Worm (Caenorhabditis elegans): ENCODE measurements around the gene nlp-36.

nlp-36 gene

ce11 chrIII:9511055-9511520, 22.6 kb downstream of the nlp-36 start, which contains the start of gene F55H2.5:
Gene F55H2.5, plus strand, starts transcription at chrIII:9511470.
- no peak for TF ChIP-seq Y53G8AR.9 (GFP tag; conservative IDR thresholded peaks at IDR 0.05)
- no peak for TF ChIP-seq ztf-25 (GFP tag; IDR thresholded peaks at IDR 0.05)
- TF ChIP-seq hmg-1.2 (GFP tag; IDR thresholded peaks at IDR 0.05), result peak; percentile 14; the same call in 1 of the 2 replicates

ce11 chrIII:9511660-9512059, 23.1 kb downstream of the nlp-36 start:
- TF ChIP-seq ztf-25 (GFP tag; IDR thresholded peaks at IDR 0.05) (no peak), lag-1 (GFP tag; IDR thresholded peaks at IDR 0.05) (no peak), Y53F4B.3 (GFP tag; IDR thresholded peaks at IDR 0.05) (no peak), unc-130 (GFP tag; optimal IDR thresholded peaks at IDR 0.05) (no peak), ekl-4 (GFP tag; IDR thresholded peaks at IDR 0.05) (no peak; the same call in 1 of the 2 replicates), Y79H2A.3 (GFP tag; conservative IDR thresholded peaks at IDR 0.05) (no peak), madf-8 (GFP tag; conservative IDR thresholded peaks at IDR 0.05) (no peak)

ce11 chrIII:9513006-9513405, 24.5 kb downstream of the nlp-36 start:
- TF ChIP-seq B0261.1 (tag; optimal IDR thresholded peaks at IDR 0.05) (no peak), B0035.1 (tag; optimal IDR thresholded peaks at IDR 0.05) (no peak), let-607 (tag; optimal IDR thresholded peaks at IDR 0.05) (no peak), snpc-4 (GFP tag; optimal IDR thresholded peaks at IDR 0.05) (no peak), snpc-4 (tag; optimal IDR thresholded peaks at IDR 0.05) (no peak), efl-1 (GFP tag; optimal IDR thresholded peaks at IDR 0.05) (no peak), Y79H2A.3 (GFP tag; conservative IDR thresholded peaks at IDR 0.05) (0 out of 2 replicates have a peak, but pooled peaks have one; percentile 29), unc-130 (GFP tag; optimal IDR thresholded peaks at IDR 0.05) (no peak), ztf-26 (tag; optimal IDR thresholded peaks at IDR 0.05) (no peak), ceh-100 (GFP tag; IDR thresholded peaks at IDR 0.05) (no peak), him-1 (tag; optimal IDR thresholded peaks at IDR 0.05) (peak; percentile 92), egl-18 (GFP tag; IDR thresholded peaks at IDR 0.05) (no peak), ceh-40 (GFP tag; IDR thresholded peaks at IDR 0.05) (no peak), somi-1 (GFP tag; optimal IDR thresholded peaks at IDR 0.05) (no peak), F23B12.7 (tag; optimal IDR thresholded peaks at IDR 0.05; ENCODE audit: insufficient read depth) (no peak), dox-1 (GFP tag; IDR thresholded peaks at IDR 0.05) (no peak), hrde-1 (tag; optimal IDR thresholded peaks at IDR 0.05; ENCODE audit: borderline replicate concordance) (peak; percentile 14), sdz-38 (tag; optimal IDR thresholded peaks at IDR 0.05) (no peak), gei-17 (GFP tag; optimal IDR thresholded peaks at IDR 0.05) (no peak), athp-1 (tag; optimal IDR thresholded peaks at IDR 0.05) (peak; percentile 8), mes-4 (tag; optimal IDR thresholded peaks at IDR 0.05) (no peak), sea-2 (GFP tag; IDR thresholded peaks at IDR 0.05) (no peak), nhr-27 (tag; optimal IDR thresholded peaks at IDR 0.05) (no peak), nhr-80 (tag; optimal IDR thresholded peaks at IDR 0.05) (no peak), B0019.2 (GFP tag; conservative IDR thresholded peaks at IDR 0.05) (no peak), lin-35 (GFP tag; optimal IDR thresholded peaks at IDR 0.05) (no peak), hmg-20 (GFP tag; IDR thresholded peaks at IDR 0.05) (no peak), unc-62 (GFP tag; optimal IDR thresholded peaks at IDR 0.05) (no peak), let-526 (GFP tag; IDR thresholded peaks at IDR 0.05) (no peak), nhr-179 (tag; optimal IDR thresholded peaks at IDR 0.05) (no peak), snpc-1.3 (tag; optimal IDR thresholded peaks at IDR 0.05; ENCODE audit: insufficient read depth) (peak; percentile 2), ztf-25 (GFP tag; IDR thresholded peaks at IDR 0.05) (no peak), akir-1 (GFP tag; optimal IDR thresholded peaks at IDR 0.05) (no peak), K12H6.12 (tag; optimal IDR thresholded peaks at IDR 0.05) (no peak), pha-4 (tag; optimal IDR thresholded peaks at IDR 0.05) (no peak), bed-1 (GFP tag; IDR thresholded peaks at IDR 0.05) (no peak), ztf-6 (GFP tag; IDR thresholded peaks at IDR 0.05) (no peak), ceh-79 (tag; optimal IDR thresholded peaks at IDR 0.05) (no peak), ztf-18 (tag; optimal IDR thresholded peaks at IDR 0.05) (no peak), hmg-1.2 (GFP tag; IDR thresholded peaks at IDR 0.05) (0 out of 2 replicates have a peak, but pooled peaks have one; percentile 17)
